Worm (Caenorhabditis elegans) whole organism, mixed stage, embryonic: ENCODE results near the gene C01G12.13.

Experiments
- M03D4.4 ChIP-seq: sonication (generic microtip); optimal IDR thresholded peaks from 2 replicates; lab custom pipeline; 2017; ENCODE audit warnings: mild to moderate bottlenecking, missing genetic modification characterization, missing compliant biosample characterization
- bed-3 ChIP-seq: fragments of 200-800 bp; sonication (Bioruptor generic); optimal IDR thresholded peaks from 3 replicates; lab custom pipeline; 2018; ENCODE audit warnings: mild to moderate bottlenecking, missing genetic modification characterization, moderate library complexity, missing compliant biosample characterization
- blmp-1 ChIP-seq: fragments of 150-350 bp; optimal IDR thresholded peaks from 2 replicates; lab custom pipeline; 2014; ENCODE audit warnings: missing biosample characterization, missing genetic modification characterization
- ceh-39 ChIP-seq: fragments of 150-350 bp; optimal IDR thresholded peaks from 2 replicates; lab custom pipeline; 2014; ENCODE audit warnings: missing biosample characterization, missing genetic modification characterization
- ceh-43 ChIP-seq: fragments of 200-800 bp; sonication (Bioruptor generic); optimal IDR thresholded peaks from 2 replicates; lab custom pipeline; 2018; ENCODE audit warnings: mild to moderate bottlenecking, missing genetic modification characterization, moderate library complexity, missing compliant biosample characterization
- ceh-83 ChIP-seq: fragments of 200-800 bp; sonication (Bioruptor generic); optimal IDR thresholded peaks from 2 replicates; lab custom pipeline; 2018; ENCODE audit warnings: mild to moderate bottlenecking, missing genetic modification characterization, missing compliant biosample characterization
- ces-1 ChIP-seq: fragments of 150-350 bp; optimal IDR thresholded peaks from 2 replicates; lab custom pipeline; 2014; ENCODE audit warnings: missing biosample characterization, missing genetic modification reagents, missing genetic modification characterization
- drap-1 ChIP-seq: fragments of 200-800 bp; sonication (Bioruptor generic); optimal IDR thresholded peaks from 3 replicates; lab custom pipeline; 2018; ENCODE audit warnings: mild to moderate bottlenecking, missing genetic modification characterization, missing compliant biosample characterization
- elt-1 ChIP-seq: sonication (generic microtip); optimal IDR thresholded peaks from 2 replicates; lab custom pipeline; 2017; ENCODE audit warnings: missing genetic modification characterization, mild to moderate bottlenecking, missing compliant biosample characterization, antibody characterized with exemption, moderate library complexity, borderline replicate concordance; ENCODE audit not compliant: insufficient read depth
- flh-1 ChIP-seq: fragments of 200-800 bp; sonication (Bioruptor generic); optimal IDR thresholded peaks from 2 replicates; lab custom pipeline; 2018; ENCODE audit warnings: mild to moderate bottlenecking, missing genetic modification characterization, moderate library complexity, missing compliant biosample characterization
- ham-2 ChIP-seq: fragments of 200-800 bp; sonication (Bioruptor generic); optimal IDR thresholded peaks from 2 replicates; lab custom pipeline; 2018; ENCODE audit warnings: mild to moderate bottlenecking, missing genetic modification characterization, missing compliant biosample characterization
- hlh-1 ChIP-seq: fragments of 150-350 bp; optimal IDR thresholded peaks from 2 replicates; lab custom pipeline; 2014; ENCODE audit warnings: missing biosample characterization, missing genetic modification reagents, missing genetic modification characterization
- lin-13 ChIP-seq: fragments of 150-350 bp; optimal IDR thresholded peaks from 2 replicates; lab custom pipeline; 2014; ENCODE audit warnings: missing biosample characterization, missing genetic modification characterization
- lin-32 ChIP-seq: fragments of 200-800 bp; sonication (Bioruptor generic); optimal IDR thresholded peaks from 2 replicates; lab custom pipeline; 2018; ENCODE audit warnings: mild to moderate bottlenecking, missing genetic modification characterization, missing compliant biosample characterization
- lsy-2 ChIP-seq: fragments of 150-350 bp; optimal IDR thresholded peaks from 2 replicates; lab custom pipeline; 2014; ENCODE audit warnings: missing biosample characterization, missing genetic modification characterization
- mab-5 ChIP-seq: fragments of 150-350 bp; optimal IDR thresholded peaks from 2 replicates; lab custom pipeline; 2014; ENCODE audit warnings: missing biosample characterization, missing genetic modification characterization
- mep-1 ChIP-seq: fragments of 150-350 bp; optimal IDR thresholded peaks from 2 replicates; lab custom pipeline; 2017; ENCODE audit warnings: missing biosample characterization, missing genetic modification reagents, missing genetic modification characterization, inconsistent platforms
- mls-2 ChIP-seq: sonication (generic microtip); optimal IDR thresholded peaks from 2 replicates; lab custom pipeline; 2016; ENCODE audit warnings: mild to moderate bottlenecking, missing genetic modification characterization, moderate library complexity, missing compliant biosample characterization
- nhr-12 ChIP-seq: fragments of 150-350 bp; optimal IDR thresholded peaks from 2 replicates; lab custom pipeline; 2014; ENCODE audit warnings: missing biosample characterization, missing genetic modification characterization
- nhr-2 ChIP-seq: fragments of 150-350 bp; optimal IDR thresholded peaks from 2 replicates; lab custom pipeline; 2014; ENCODE audit warnings: missing biosample characterization, missing genetic modification characterization
- nhr-237 ChIP-seq: fragments of 150-350 bp; optimal IDR thresholded peaks from 2 replicates; lab custom pipeline; 2014; ENCODE audit warnings: missing biosample characterization, missing genetic modification characterization
- nhr-28 ChIP-seq: fragments of 150-350 bp; optimal IDR thresholded peaks from 2 replicates; lab custom pipeline; 2014; ENCODE audit warnings: missing biosample characterization, missing genetic modification characterization
- nhr-76 ChIP-seq: sonication (generic microtip); optimal IDR thresholded peaks from 2 replicates; lab custom pipeline; 2017; ENCODE audit warnings: missing biosample characterization, missing genetic modification characterization
- pha-4 ChIP-seq: fragments of 150-350 bp; optimal IDR thresholded peaks from 2 replicates; lab custom pipeline; 2018; ENCODE audit warnings: missing biosample characterization, missing genetic modification reagents, missing genetic modification characterization
- sem-2 ChIP-seq: fragments of 200-800 bp; sonication (Bioruptor generic); optimal IDR thresholded peaks from 2 replicates; lab custom pipeline; 2018; ENCODE audit warnings: mild to moderate bottlenecking, missing genetic modification characterization, missing compliant biosample characterization
- snpc-4 ChIP-seq: fragments of 150-350 bp; optimal IDR thresholded peaks from 2 replicates; lab custom pipeline; 2014; ENCODE audit warnings: missing biosample characterization, missing genetic modification characterization
- sptf-1 ChIP-seq: sonication (generic microtip); optimal IDR thresholded peaks from 2 replicates; lab custom pipeline; 2017; ENCODE audit warnings: mild to moderate bottlenecking, missing genetic modification characterization, moderate library complexity, missing compliant biosample characterization
- tbx-8 ChIP-seq: fragments of 200-800 bp; sonication (Bioruptor generic); optimal IDR thresholded peaks from 2 replicates; lab custom pipeline; 2018; ENCODE audit warnings: mild to moderate bottlenecking, missing genetic modification characterization, moderate library complexity, missing compliant biosample characterization
- unc-39 ChIP-seq: fragments of 150-350 bp; optimal IDR thresholded peaks from 2 replicates; lab custom pipeline; 2014; ENCODE audit warnings: missing biosample characterization, missing genetic modification characterization
- unc-62 ChIP-seq: fragments of 150-350 bp; optimal IDR thresholded peaks from 2 replicates; lab custom pipeline; 2014; ENCODE audit warnings: missing biosample characterization, missing genetic modification reagents, missing genetic modification characterization
- zip-8 ChIP-seq: fragments of 150-350 bp; optimal IDR thresholded peaks from 2 replicates; lab custom pipeline; 2014; ENCODE audit warnings: missing biosample characterization, missing genetic modification characterization
- ztf-11 ChIP-seq: fragments of 150-350 bp; optimal IDR thresholded peaks from 2 replicates; lab custom pipeline; 2014; ENCODE audit warnings: missing biosample characterization, missing genetic modification characterization

The C01G12.13 gene

DNA sequence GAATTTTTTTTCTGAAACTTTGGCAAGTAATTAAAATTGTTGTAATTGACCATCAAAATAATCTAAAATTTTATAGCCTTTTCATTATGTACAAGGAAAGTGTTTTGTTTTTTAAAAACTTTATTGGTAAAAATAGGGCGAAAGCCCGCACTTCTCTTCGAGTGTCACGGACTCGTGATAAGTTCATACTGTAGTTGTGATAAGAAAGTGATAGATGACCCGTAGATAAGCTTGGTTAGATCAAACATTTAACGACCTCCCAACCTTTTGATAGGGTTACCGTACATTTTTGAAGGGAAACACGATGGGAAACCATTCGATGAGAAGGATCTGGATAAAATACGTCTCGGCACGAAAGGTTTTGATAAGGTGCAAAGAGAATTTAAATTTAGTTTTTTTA is 39.9 kb downstream of the C01G12.13 start:
- TF ChIP-seq zip-8 (tag; lab: Kevin White, UChicago) (no peak), mep-1 (no peak), lin-32 (GFP tag; lab: Kevin White, UChicago) (no peak), ham-2 (GFP tag; lab: Kevin White, UChicago) (no peak), ceh-39 (tag; lab: Kevin White, UChicago) (no peak), lsy-2 (tag; lab: Kevin White, UChicago) (no peak), nhr-28 (tag; lab: Kevin White, UChicago) (no peak), lin-13 (no peak), nhr-2 (tag; lab: Kevin White, UChicago) (no peak), mab-5 (tag; lab: Kevin White, UChicago) (no peak), unc-62 (GFP tag; lab: Kevin White, UChicago) (no peak), ztf-11 (no peak), unc-39 (tag; lab: Kevin White, UChicago) (no peak), nhr-237 (tag; lab: Kevin White, UChicago) (no peak), snpc-4 (no peak), hlh-1 (tag; lab: Kevin White, UChicago) (no peak), nhr-76 (tag; lab: Kevin White, UChicago) (no peak), ces-1 (GFP tag; lab: Kevin White, UChicago) (no peak), nhr-12 (tag; lab: Kevin White, UChicago) (no peak), tbx-8 (GFP tag; lab: Kevin White, UChicago) (no peak)
- TF ChIP-seq, all 35 proteins: peak for 0

DNA sequence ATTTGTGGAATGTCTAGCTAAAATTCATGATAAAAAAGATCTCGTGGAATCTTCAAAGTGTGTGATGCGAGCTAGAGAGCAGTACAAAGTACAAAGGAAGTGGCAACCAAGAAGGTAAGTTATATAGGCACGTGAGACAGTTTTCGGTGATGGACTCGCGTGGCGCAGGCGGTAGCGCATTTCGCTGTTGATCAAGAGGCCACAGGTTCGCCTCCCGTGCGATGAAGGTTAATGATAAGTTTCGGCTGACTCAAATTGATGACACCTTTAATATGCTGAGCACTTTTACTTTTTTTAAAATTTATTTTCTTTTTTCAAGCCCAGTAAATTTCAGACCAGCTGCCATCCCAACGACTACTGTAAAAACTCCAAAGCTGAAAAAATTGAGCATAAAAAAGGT is 40.4 kb downstream of the C01G12.13 start:
- no peak for TF ChIP-seq ceh-43 (GFP tag; lab: Kevin White, UChicago)
- no peak for TF ChIP-seq mab-5 (tag; lab: Kevin White, UChicago)
- no peak for TF ChIP-seq snpc-4
- no peak for TF ChIP-seq elt-1 (tag; lab: Kevin White, UChicago)
- TF ChIP-seq nhr-28 (tag; lab: Kevin White, UChicago): no peak
- no peak for TF ChIP-seq lin-13
- no peak for TF ChIP-seq zip-8 (tag; lab: Kevin White, UChicago)
- no peak for TF ChIP-seq nhr-76 (tag; lab: Kevin White, UChicago)
- no peak for TF ChIP-seq nhr-2 (tag; lab: Kevin White, UChicago)
- no peak for TF ChIP-seq ham-2 (GFP tag; lab: Kevin White, UChicago)
- TF ChIP-seq unc-39 (tag; lab: Kevin White, UChicago): no peak
- TF ChIP-seq nhr-12 (tag; lab: Kevin White, UChicago): no peak
- TF ChIP-seq blmp-1 (tag; lab: Kevin White, UChicago): no peak
- TF ChIP-seq ces-1 (GFP tag; lab: Kevin White, UChicago): no peak
- TF ChIP-seq ceh-83 (GFP tag; lab: Kevin White, UChicago): no peak
- TF ChIP-seq sem-2 (GFP tag; lab: Kevin White, UChicago): no peak
- TF ChIP-seq mls-2 (tag; lab: Kevin White, UChicago): no peak

- TF ChIP-seq elt-1 (tag; lab: Kevin White, UChicago): no peak
- TF ChIP-seq nhr-12 (tag; lab: Kevin White, UChicago): no peak
- no peak for TF ChIP-seq nhr-237 (tag; lab: Kevin White, UChicago)
- no peak for TF ChIP-seq mab-5 (tag; lab: Kevin White, UChicago)
- no peak for TF ChIP-seq drap-1 (GFP tag; lab: Kevin White, UChicago)
- TF ChIP-seq lin-13: no peak
- no peak for TF ChIP-seq sptf-1 (tag; lab: Kevin White, UChicago)
- no peak for TF ChIP-seq mls-2 (tag; lab: Kevin White, UChicago)
- no peak for TF ChIP-seq flh-1 (GFP tag; lab: Kevin White, UChicago)
- TF ChIP-seq tbx-8 (GFP tag; lab: Kevin White, UChicago): no peak
- no peak for TF ChIP-seq blmp-1 (tag; lab: Kevin White, UChicago)
- TF ChIP-seq hlh-1 (tag; lab: Kevin White, UChicago): no peak
- no peak for TF ChIP-seq ceh-43 (GFP tag; lab: Kevin White, UChicago)
- TF ChIP-seq nhr-28 (tag; lab: Kevin White, UChicago): no peak
- no peak for TF ChIP-seq M03D4.4 (tag; lab: Kevin White, UChicago)
- TF ChIP-seq ceh-39 (tag; lab: Kevin White, UChicago): no peak
Measured at ce11 chrII:14618158-14618557, 41.6 kb downstream of the C01G12.13 start.

ce11 chrII:14618764-14619163 is 42.2 kb downstream of the C01G12.13 start:
- TF ChIP-seq blmp-1 (tag; lab: Kevin White, UChicago): no peak
- no peak for TF ChIP-seq mls-2 (tag; lab: Kevin White, UChicago)
- TF ChIP-seq nhr-76 (tag; lab: Kevin White, UChicago): no peak
- TF ChIP-seq nhr-237 (tag; lab: Kevin White, UChicago): no peak
- TF ChIP-seq ceh-39 (tag; lab: Kevin White, UChicago): no peak
- no peak for TF ChIP-seq unc-62 (GFP tag; lab: Kevin White, UChicago)
- no peak for TF ChIP-seq ces-1 (GFP tag; lab: Kevin White, UChicago)
- TF ChIP-seq flh-1 (GFP tag; lab: Kevin White, UChicago): no peak
- TF ChIP-seq pha-4 (tag; lab: Kevin White, UChicago): no peak
- no peak for TF ChIP-seq bed-3
